Fruit fly (Drosophila melanogaster): ENCODE results near the gene CG6013.
A peak's percentile ranks its signal among the peaks of the same experiment; 100 is the strongest.

CG6013 gene

dm6 chr3R:19014742-19015422 lies 16.4 kb upstream of the CG6013 start (continued):
- 0 out of 3 replicates have a peak, but pooled peaks have one; percentile 26 for TF ChIP-seq B-H1 (GFP tag; IDR thresholded peaks at IDR 0.05)
- TF ChIP-seq ERR (GFP tag; optimal IDR thresholded peaks at IDR 0.05) = no peak
- TF ChIP-seq shn (GFP tag; optimal IDR thresholded peaks at IDR 0.05) = no peak
- TF ChIP-seq CG2678 (tag; optimal IDR thresholded peaks at IDR 0.05) = peak; percentile 57
- TF ChIP-seq Pdp1 (GFP tag; optimal IDR thresholded peaks at IDR 0.05) = peak in 1 of 2 experiments; percentile 24
- TF ChIP-seq ci (GFP tag; IDR thresholded peaks at IDR 0.05) = peak; percentile 78; the same call in 2 of the 3 replicates
- TF ChIP-seq maf-S (GFP tag; optimal IDR thresholded peaks at IDR 0.05) = no peak
- peak in 1 of 3 experiments; percentile 38 for TF ChIP-seq lola (GFP tag; optimal IDR thresholded peaks at IDR 0.05)
- TF ChIP-seq CG14441 (GFP tag; IDR thresholded peaks at IDR 0.05) = no peak
- peak; percentile 58 for TF ChIP-seq CG1024 (GFP tag; IDR thresholded peaks at IDR 0.05)
- TF ChIP-seq trem (tag; optimal IDR thresholded peaks at IDR 0.05) = peak; percentile 48
- TF ChIP-seq CG8765 (GFP tag; IDR thresholded peaks at IDR 0.05) = no peak
- TF ChIP-seq CG12942 (GFP tag; optimal IDR thresholded peaks at IDR 0.05) = no peak
- TF ChIP-seq CG7556 (GFP tag; optimal IDR thresholded peaks at IDR 0.05) = peak; percentile 15
- TF ChIP-seq CG6254 (GFP tag; optimal IDR thresholded peaks at IDR 0.05) = peak; percentile 59
- peak; percentile 53 for TF ChIP-seq CG17829 (tag; optimal IDR thresholded peaks at IDR 0.05)
- TF ChIP-seq wdn (GFP tag; IDR thresholded peaks at IDR 0.05) = no peak
- no peak for TF ChIP-seq Elba2 (GFP tag; optimal IDR thresholded peaks at IDR 0.05)
- TF ChIP-seq CG10321 (GFP tag; IDR thresholded peaks at IDR 0.05) = no peak
- no peak for TF ChIP-seq yki (optimal IDR thresholded peaks at IDR 0.05)
- TF ChIP-seq CG18011 (GFP tag; optimal IDR thresholded peaks at IDR 0.05) = no peak
- no peak for TF ChIP-seq CG34376 (GFP tag; optimal IDR thresholded peaks at IDR 0.05)
- TF ChIP-seq MESR4 (GFP tag; optimal IDR thresholded peaks at IDR 0.05) = no peak
- TF ChIP-seq CG12155 (GFP tag; optimal IDR thresholded peaks at IDR 0.05) = no peak
- no peak for TF ChIP-seq CG10431 (GFP tag; optimal IDR thresholded peaks at IDR 0.05)
- TF ChIP-seq bigmax (GFP tag; optimal IDR thresholded peaks at IDR 0.05) = no peak
- no peak for TF ChIP-seq CG7372 (GFP tag; IDR thresholded peaks at IDR 0.05)
- no peak for TF ChIP-seq HLHmδ (GFP tag; optimal IDR thresholded peaks at IDR 0.05)
- no peak for TF ChIP-seq Myb (GFP tag; optimal IDR thresholded peaks at IDR 0.05)
- TF ChIP-seq klu (GFP tag; IDR thresholded peaks at IDR 0.05) = no peak
- TF ChIP-seq tx (GFP tag; optimal IDR thresholded peaks at IDR 0.05) = no peak
- no peak for TF ChIP-seq jing (GFP tag; optimal IDR thresholded peaks at IDR 0.05)
- no peak for TF ChIP-seq CG8478 (optimal IDR thresholded peaks at IDR 0.05)
- TF ChIP-seq sqz (GFP tag; optimal IDR thresholded peaks at IDR 0.05) = peak; percentile 2
- TF ChIP-seq tio (GFP tag; optimal IDR thresholded peaks at IDR 0.05) = no peak
- TF ChIP-seq CG13894 (tag; optimal IDR thresholded peaks at IDR 0.05) = no peak
- TF ChIP-seq CTCF (GFP tag; optimal IDR thresholded peaks at IDR 0.05) = no peak
- no peak for TF ChIP-seq CG11696 (GFP tag; IDR thresholded peaks at IDR 0.05)
- no peak for TF ChIP-seq HmgD (GFP tag; optimal IDR thresholded peaks at IDR 0.05)
- TF ChIP-seq CG8944 (GFP tag; optimal IDR thresholded peaks at IDR 0.05) = no peak
- TF ChIP-seq BEAF-32 (GFP tag; optimal IDR thresholded peaks at IDR 0.05) = no peak
- no peak for TF ChIP-seq CG16815 (GFP tag; optimal IDR thresholded peaks at IDR 0.05)
- TF ChIP-seq CG17612 (GFP tag; IDR thresholded peaks at IDR 0.05) = no peak
- TF ChIP-seq CG13287 (GFP tag; IDR thresholded peaks at IDR 0.05; ENCODE audit: partially characterized antibody) = no peak
- TF ChIP-seq ewg (GFP tag; optimal IDR thresholded peaks at IDR 0.05) = peak; percentile 13
- 0 out of 2 replicates have a peak, but pooled peaks have one; percentile 25 for TF ChIP-seq CG10366 (GFP tag; IDR thresholded peaks at IDR 0.05)
- TF ChIP-seq btn (GFP tag; optimal IDR thresholded peaks at IDR 0.05) = no peak
- peak; percentile 28 for TF ChIP-seq CG13775 (GFP tag; optimal IDR thresholded peaks at IDR 0.05)
- no peak for TF ChIP-seq Antp (GFP tag; optimal IDR thresholded peaks at IDR 0.05)
- TF ChIP-seq CG15696 (tag; optimal IDR thresholded peaks at IDR 0.05) = no peak
- peak; percentile 70 for TF ChIP-seq ATbp (GFP tag; optimal IDR thresholded peaks at IDR 0.05)

Measured in whole organism, embryonic.